Fruit fly (Drosophila melanogaster): Measurements from ENCODE around the gene Epg5.

Epg5 gene

dm6 chr3R:18785741-18786140 lies 27.1 kb upstream of the Epg5 start (continued):
- TF ChIP-seq chm (GFP tag; IDR thresholded peaks at IDR 0.05): no peak
- no peak for TF ChIP-seq CG12942 (GFP tag; optimal IDR thresholded peaks at IDR 0.05)
- peak; percentile 64 for TF ChIP-seq fd64A (GFP tag; optimal IDR thresholded peaks at IDR 0.05)
- TF ChIP-seq CG8944 (GFP tag; optimal IDR thresholded peaks at IDR 0.05): no peak
- no peak for TF ChIP-seq dan (GFP tag; IDR thresholded peaks at IDR 0.05)
- no peak for TF ChIP-seq Oaz (GFP tag; IDR thresholded peaks at IDR 0.05)
- no peak for TF ChIP-seq CG34422 (GFP tag; IDR thresholded peaks at IDR 0.05)
- TF ChIP-seq CG10267 (tag; optimal IDR thresholded peaks at IDR 0.05): no peak
- no peak for TF ChIP-seq sug (tag; optimal IDR thresholded peaks at IDR 0.05)
- no peak for TF ChIP-seq CG9797 (GFP tag; optimal IDR thresholded peaks at IDR 0.05)
- peak; percentile 28 for TF ChIP-seq CG11723 (GFP tag; optimal IDR thresholded peaks at IDR 0.05)
- no peak for TF ChIP-seq fd3F (GFP tag; optimal IDR thresholded peaks at IDR 0.05)
- no peak for TF ChIP-seq MBD-R2 (GFP tag; IDR thresholded peaks at IDR 0.05)
- no peak for TF ChIP-seq peb (GFP tag; IDR thresholded peaks at IDR 0.05)
- TF ChIP-seq Dek (tag; optimal IDR thresholded peaks at IDR 0.05): no peak
- TF ChIP-seq cas (GFP tag; IDR thresholded peaks at IDR 0.05): no peak
- TF ChIP-seq lbe (GFP tag; optimal IDR thresholded peaks at IDR 0.05): no peak
- no peak for TF ChIP-seq HLH3B (GFP tag; IDR thresholded peaks at IDR 0.05)
- no peak for TF ChIP-seq CG4854 (GFP tag; optimal IDR thresholded peaks at IDR 0.05)
- no peak for TF ChIP-seq CG9215 (GFP tag; IDR thresholded peaks at IDR 0.05)
- TF ChIP-seq fd96Cb (tag; optimal IDR thresholded peaks at IDR 0.05): no peak
- no peak for TF ChIP-seq D19A (tag; optimal IDR thresholded peaks at IDR 0.05)
- TF ChIP-seq Antp (GFP tag; optimal IDR thresholded peaks at IDR 0.05): no peak
- no peak for TF ChIP-seq Hmx (GFP tag; optimal IDR thresholded peaks at IDR 0.05)
- TF ChIP-seq fru (optimal IDR thresholded peaks at IDR 0.05): no peak
- no peak for TF ChIP-seq pb (GFP tag; optimal IDR thresholded peaks at IDR 0.05)
- peak; percentile 49 for TF ChIP-seq Sox102F (GFP tag; optimal IDR thresholded peaks at IDR 0.05)
- TF ChIP-seq D (optimal IDR thresholded peaks at IDR 0.05): no peak
- TF ChIP-seq D (GFP tag; optimal IDR thresholded peaks at IDR 0.05): peak; percentile 42
- TF ChIP-seq ac (GFP tag; optimal IDR thresholded peaks at IDR 0.05): no peak
- TF ChIP-seq Neu2 (GFP tag; optimal IDR thresholded peaks at IDR 0.05; ENCODE audit: borderline replicate concordance): no peak
- no peak for TF ChIP-seq vvl (GFP tag; IDR thresholded peaks at IDR 0.05)
- no peak for TF ChIP-seq slp2 (GFP tag; optimal IDR thresholded peaks at IDR 0.05)
- TF ChIP-seq inv (GFP tag; IDR thresholded peaks at IDR 0.05; ENCODE audit: partially characterized antibody): no peak
- TF ChIP-seq CG7839 (tag; optimal IDR thresholded peaks at IDR 0.05): no peak
- no peak for TF ChIP-seq CG33213 (GFP tag; optimal IDR thresholded peaks at IDR 0.05)
- no peak for TF ChIP-seq Six4 (GFP tag; optimal IDR thresholded peaks at IDR 0.05)
- no peak for TF ChIP-seq ase (GFP tag; IDR thresholded peaks at IDR 0.05)
- TF ChIP-seq CG4707 (GFP tag; optimal IDR thresholded peaks at IDR 0.05): peak; percentile 63
- no peak for TF ChIP-seq CG6654 (GFP tag; optimal IDR thresholded peaks at IDR 0.05)
- TF ChIP-seq yki (optimal IDR thresholded peaks at IDR 0.05): no peak
- no peak for TF ChIP-seq CG30020 (tag; optimal IDR thresholded peaks at IDR 0.05)
- TF ChIP-seq Nf-YA (GFP tag; IDR thresholded peaks at IDR 0.05): no peak
- TF ChIP-seq ems (GFP tag; optimal IDR thresholded peaks at IDR 0.05): no peak
- no peak for TF ChIP-seq CG13287 (GFP tag; IDR thresholded peaks at IDR 0.05; ENCODE audit: partially characterized antibody)
- no peak for TF ChIP-seq CG12769 (tag; optimal IDR thresholded peaks at IDR 0.05)
- peak; percentile 41 for TF ChIP-seq CG11504 (tag; optimal IDR thresholded peaks at IDR 0.05)
- TF ChIP-seq Gsc (GFP tag; IDR thresholded peaks at IDR 0.05): no peak
- no peak for TF ChIP-seq Ptx1 (GFP tag; IDR thresholded peaks at IDR 0.05)
- no peak for TF ChIP-seq CG13775 (GFP tag; optimal IDR thresholded peaks at IDR 0.05)
- no peak for TF ChIP-seq CG10543 (GFP tag; optimal IDR thresholded peaks at IDR 0.05)
- TF ChIP-seq tll (GFP tag; optimal IDR thresholded peaks at IDR 0.05): no peak
- TF ChIP-seq CG13894 (tag; optimal IDR thresholded peaks at IDR 0.05): no peak

Measured in whole organism, embryonic.